Fruit fly (Drosophila melanogaster) whole organism: ENCODE measurements around the gene mEFG1.

Source experiments
- CG8478 ChIP-seq: fragments of >200 bp; optimal IDR thresholded peaks from 2 replicates; lab custom pipeline; 2018; ENCODE audit warnings: inconsistent platforms
- Dll ChIP-seq: fragments of >200 bp; optimal IDR thresholded peaks from 2 replicates; lab custom pipeline; 2017
- EcR ChIP-seq, 2 experiments: fragments of >200 bp; optimal IDR thresholded peaks; 2 replicates each; lab custom pipeline; 2017; ENCODE audit warnings: missing biosample characterization in 2 of 2, missing genetic modification characterization in 2 of 2, missing genetic modification reagents in 2 of 2
- pan ChIP-seq: fragments of >200 bp; optimal IDR thresholded peaks from 2 replicates; lab custom pipeline; 2017
- psq ChIP-seq: fragments of >200 bp; optimal IDR thresholded peaks from 2 replicates; lab custom pipeline; 2017
- usp ChIP-seq: fragments of >200 bp; optimal IDR thresholded peaks from 2 replicates; lab custom pipeline; 2017; ENCODE audit warnings: missing biosample characterization, missing genetic modification characterization, mixed read lengths

mEFG1 gene

DNA sequence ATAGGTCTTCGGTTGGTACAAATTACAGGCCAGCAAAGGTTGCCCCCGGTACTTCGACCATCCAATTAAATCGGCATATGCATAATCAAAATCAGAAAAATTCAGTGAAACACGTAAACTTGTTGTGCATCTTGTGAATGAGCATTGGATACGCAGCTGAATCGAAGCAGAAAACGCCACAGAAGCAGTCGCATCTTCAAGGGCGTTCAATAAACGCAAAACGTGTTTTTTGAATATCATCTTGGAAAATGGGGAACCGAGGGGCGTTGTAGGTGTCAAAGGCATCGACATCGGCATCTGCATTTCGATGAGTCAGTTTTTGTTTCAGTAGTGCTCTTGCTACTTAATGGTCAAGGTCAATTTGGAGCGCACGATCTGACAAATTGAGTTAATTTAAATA is 48.5 kb downstream of the mEFG1 start:
- TF ChIP-seq usp (GFP tag; lab: Kevin White, UChicago) (no peak), EcR (GFP tag; optimal IDR thresholded peaks at IDR 0.05; lab: Kevin White, UChicago) (no peak), CG8478 (lab: Kevin White, UChicago) (no peak), pan (lab: Kevin White, UChicago) (no peak), psq (no peak), Dll (lab: Kevin White, UChicago) (no peak)
